Fruit fly (Drosophila melanogaster) whole organism, embryonic: ENCODE results near the gene CG31548.
A peak's percentile ranks its signal among the peaks of the same experiment; 100 is the strongest.

Experiments
- ATbp ChIP-seq: fragments of 200-800 bp; sonication (Bioruptor generic); optimal IDR thresholded peaks from 2 replicates; lab custom pipeline; 2017; ENCODE audit warnings: missing biosample characterization, mild to moderate bottlenecking, missing genetic modification characterization, missing genetic modification reagents
- Atf-2 ChIP-seq: fragments of 200-800 bp; sonication (Bioruptor generic); optimal IDR thresholded peaks from 2 replicates; lab custom pipeline; 2016; ENCODE audit warnings: missing biosample characterization, missing genetic modification characterization
- CG10209 ChIP-seq: fragments of 200-800 bp; sonication (Bioruptor generic); optimal IDR thresholded peaks from 3 replicates; lab custom pipeline; 2017; ENCODE audit warnings: missing biosample characterization, mild to moderate bottlenecking, missing genetic modification characterization, missing genetic modification reagents
- CG10366 ChIP-seq: fragments of 200-800 bp; sonication (Bioruptor generic); IDR thresholded peaks from 2 replicates; pipeline ENCODE4 v1.3.6; 2022; ENCODE audit warnings: missing biosample characterization, missing genetic modification characterization
- CG11085 ChIP-seq: fragments of 200-800 bp; sonication (Bioruptor generic); IDR thresholded peaks from 2 replicates; pipeline ENCODE4 v1.3.6; 2022; ENCODE audit warnings: missing biosample characterization, missing genetic modification characterization
- CG12659 ChIP-seq: fragments of 200-800 bp; sonication (Bioruptor generic); optimal IDR thresholded peaks from 3 replicates; lab custom pipeline; 2017; ENCODE audit warnings: mild to moderate bottlenecking, missing biosample characterization, missing genetic modification reagents, missing genetic modification characterization
- CG15514 ChIP-seq: fragments of 200-800 bp; sonication (Bioruptor generic); optimal IDR thresholded peaks from 3 replicates; lab custom pipeline; 2017; ENCODE audit warnings: missing biosample characterization, missing genetic modification characterization, mild to moderate bottlenecking, moderate library complexity, missing genetic modification reagents
- CG16779 ChIP-seq: fragments of 200-800 bp; sonication (Bioruptor generic); IDR thresholded peaks from 2 replicates; pipeline ENCODE4 v1.3.6; 2022; ENCODE audit warnings: missing biosample characterization, missing genetic modification characterization
- CG17385 ChIP-seq: fragments of 200-800 bp; sonication (Bioruptor generic); optimal IDR thresholded peaks from 3 replicates; lab custom pipeline; 2018; ENCODE audit warnings: missing biosample characterization, mild to moderate bottlenecking, missing genetic modification characterization
- CG17829 ChIP-seq: fragments of 200-800 bp; optimal IDR thresholded peaks from 2 replicates; lab custom pipeline; 2019; ENCODE audit warnings: missing biosample characterization, mild to moderate bottlenecking, missing genetic modification characterization, moderate library complexity
- CG30020 ChIP-seq: fragments of 200-800 bp; optimal IDR thresholded peaks from 2 replicates; lab custom pipeline; 2019; ENCODE audit warnings: missing biosample characterization, mild to moderate bottlenecking, missing genetic modification characterization, moderate library complexity
- CG3065 ChIP-seq: fragments of 200-800 bp; sonication (Bioruptor generic); optimal IDR thresholded peaks from 2 replicates; lab custom pipeline; 2016; ENCODE audit warnings: missing biosample characterization, missing genetic modification characterization
- CG31365 ChIP-seq: fragments of 200-800 bp; sonication (Bioruptor generic); optimal IDR thresholded peaks from 2 replicates; lab custom pipeline; 2018; ENCODE audit warnings: missing biosample characterization, mild to moderate bottlenecking, missing genetic modification characterization
- CG31388 ChIP-seq: fragments of 200-800 bp; sonication (Bioruptor generic); optimal IDR thresholded peaks from 2 replicates; lab custom pipeline; 2016; ENCODE audit warnings: missing biosample characterization, missing genetic modification characterization
- CG32772 ChIP-seq: fragments of 200-800 bp; sonication (Bioruptor generic); IDR thresholded peaks from 2 replicates; pipeline ENCODE4 v1.3.6; 2022; ENCODE audit warnings: missing biosample characterization, missing genetic modification characterization
- CG3281 ChIP-seq: fragments of 200-800 bp; sonication (Bioruptor generic); optimal IDR thresholded peaks from 3 replicates; lab custom pipeline; 2017; ENCODE audit warnings: missing biosample characterization, mild to moderate bottlenecking, missing genetic modification characterization
- CG43689 ChIP-seq: fragments of 200-800 bp; sonication (Bioruptor generic); IDR thresholded peaks from 2 replicates; pipeline ENCODE4 v1.3.6; 2022; ENCODE audit warnings: missing biosample characterization, missing genetic modification characterization
- CG4404 ChIP-seq: fragments of 200-800 bp; sonication (Bioruptor generic); IDR thresholded peaks from 2 replicates; pipeline ENCODE4 v1.3.6; 2022; ENCODE audit warnings: missing biosample characterization, missing genetic modification characterization
- CG4707 ChIP-seq: fragments of 200-800 bp; sonication (Bioruptor generic); optimal IDR thresholded peaks from 2 replicates; lab custom pipeline; 2018; ENCODE audit warnings: missing biosample characterization, mild to moderate bottlenecking, missing genetic modification characterization, moderate library complexity
- CG7745 ChIP-seq: fragments of 200-800 bp; sonication (Bioruptor generic); optimal IDR thresholded peaks from 2 replicates; lab custom pipeline; 2018; ENCODE audit warnings: missing biosample characterization, mild to moderate bottlenecking, missing genetic modification characterization, moderate library complexity
- CG8089 ChIP-seq: fragments of 200-800 bp; sonication (Bioruptor generic); optimal IDR thresholded peaks from 3 replicates; lab custom pipeline; 2016; ENCODE audit warnings: missing biosample characterization, missing genetic modification characterization
- CG8478 ChIP-seq: fragments of >200 bp; optimal IDR thresholded peaks from 2 replicates; lab custom pipeline; 2018
- CG9215 ChIP-seq: fragments of 200-800 bp; sonication (Bioruptor generic); IDR thresholded peaks from 2 replicates; pipeline ENCODE4 v1.3.6; 2022; ENCODE audit warnings: missing biosample characterization, missing genetic modification characterization
- CG9437 ChIP-seq: fragments of 200-800 bp; sonication (Bioruptor generic); optimal IDR thresholded peaks from 2 replicates; lab custom pipeline; 2018; ENCODE audit warnings: missing biosample characterization, mild to moderate bottlenecking, missing genetic modification characterization
- Camta ChIP-seq: fragments of 200-800 bp; sonication (Bioruptor generic); optimal IDR thresholded peaks from 2 replicates; lab custom pipeline; 2016; ENCODE audit warnings: missing biosample characterization, missing genetic modification characterization
- Dll ChIP-seq: fragments of 200-800 bp; sonication (Bioruptor generic); IDR thresholded peaks from 4 replicates; pipeline ENCODE4 v1.3.6; 2022; ENCODE audit warnings: missing biosample characterization, missing genetic modification characterization; ENCODE audit not compliant: partially characterized antibody
- Fer3 ChIP-seq: fragments of 200-800 bp; sonication (Bioruptor generic); optimal IDR thresholded peaks from 2 replicates; lab custom pipeline; 2018; ENCODE audit warnings: missing biosample characterization, mild to moderate bottlenecking, missing genetic modification characterization, moderate library complexity
- GATAe ChIP-seq: fragments of 200-800 bp; sonication (Bioruptor generic); conservative IDR thresholded peaks from 2 replicates; pipeline ENCODE4 v1.3.6; 2022; ENCODE audit warnings: missing biosample characterization, missing genetic modification characterization
- Lpt ChIP-seq: fragments of >200 bp; optimal IDR thresholded peaks from 2 replicates; lab custom pipeline; 2018; ENCODE audit warnings: missing biosample characterization, missing genetic modification characterization
- Mrtf ChIP-seq: fragments of 200-800 bp; sonication (Bioruptor generic); IDR thresholded peaks from 3 replicates; pipeline ENCODE4 v1.3.6; 2022; ENCODE audit warnings: missing biosample characterization, missing genetic modification characterization
- Myb ChIP-seq: fragments of 200-800 bp; sonication (Bioruptor generic); optimal IDR thresholded peaks from 2 replicates; lab custom pipeline; 2016; ENCODE audit warnings: missing biosample characterization, missing genetic modification characterization
- NC2α ChIP-seq: fragments of 200-800 bp; sonication (Bioruptor generic); optimal IDR thresholded peaks from 2 replicates; lab custom pipeline; 2016; ENCODE audit warnings: missing biosample characterization, missing genetic modification characterization
- Sry-δ ChIP-seq: fragments of 200-800 bp; sonication (Bioruptor generic); optimal IDR thresholded peaks from 2 replicates; lab custom pipeline; 2016; ENCODE audit warnings: missing biosample characterization, missing genetic modification characterization
- Stat92E ChIP-seq, 3 experiments: fragments of >200 bp in 2 of 3; fragments of 200-800 bp in 1 of 3; sonication (Bioruptor generic) in 1 of 3; optimal IDR thresholded peaks; 2 replicates each; lab custom pipeline; 2017 to 2019; ENCODE audit warnings: missing biosample characterization in 3 of 3, missing genetic modification characterization in 3 of 3, mild to moderate bottlenecking in 1 of 3, moderate library complexity in 1 of 3
- Trl ChIP-seq, 3 experiments: fragments of >200 bp in 2 of 3; fragments of 200-800 bp in 1 of 3; sonication (Bioruptor generic) in 1 of 3; optimal IDR thresholded peaks; 2 replicates in 1 of 3; 3 replicates in 2 of 3; lab custom pipeline; 2016 to 2017; ENCODE audit warnings: missing biosample characterization in 1 of 3, missing genetic modification characterization in 1 of 3
- amos ChIP-seq: fragments of 200-800 bp; sonication (Bioruptor generic); IDR thresholded peaks from 2 replicates; pipeline ENCODE4 v1.3.6; 2022; ENCODE audit warnings: missing biosample characterization, missing genetic modification characterization; ENCODE audit not compliant: partially characterized antibody
- ase ChIP-seq: fragments of 200-800 bp; sonication (Bioruptor generic); IDR thresholded peaks from 3 replicates; pipeline ENCODE4 v1.3.6; 2022; ENCODE audit warnings: missing biosample characterization, missing genetic modification characterization
- az2 ChIP-seq: fragments of 200-800 bp; sonication (Bioruptor generic); optimal IDR thresholded peaks from 3 replicates; lab custom pipeline; 2016; ENCODE audit warnings: missing biosample characterization, missing genetic modification characterization
- cad ChIP-seq: fragments of >200 bp; optimal IDR thresholded peaks from 2 replicates; lab custom pipeline; 2017; ENCODE audit warnings: missing biosample characterization, missing genetic modification characterization
- cg ChIP-seq: fragments of 200-800 bp; sonication (Bioruptor generic); optimal IDR thresholded peaks from 3 replicates; lab custom pipeline; 2019; ENCODE audit warnings: missing biosample characterization, mild to moderate bottlenecking, missing genetic modification characterization, moderate library complexity
- dan ChIP-seq: fragments of 200-800 bp; sonication (Bioruptor generic); IDR thresholded peaks from 2 replicates; pipeline ENCODE4 v1.3.6; 2022; ENCODE audit warnings: missing biosample characterization, missing genetic modification characterization
- fd3F ChIP-seq: fragments of 200-800 bp; sonication (Bioruptor generic); optimal IDR thresholded peaks from 2 replicates; lab custom pipeline; 2018; ENCODE audit warnings: missing biosample characterization, mild to moderate bottlenecking, missing genetic modification characterization, moderate library complexity
- h ChIP-seq: fragments of >200 bp; optimal IDR thresholded peaks from 2 replicates; lab custom pipeline; 2017
- hth ChIP-seq: fragments of >200 bp; optimal IDR thresholded peaks from 2 replicates; lab custom pipeline; 2017; ENCODE audit warnings: inconsistent platforms
- jigr1 ChIP-seq: fragments of 200-800 bp; sonication (Bioruptor generic); IDR thresholded peaks from 3 replicates; pipeline ENCODE4 v1.3.6; 2022; ENCODE audit warnings: missing biosample characterization, missing genetic modification characterization
- run ChIP-seq: fragments of 200-800 bp; sonication (Bioruptor generic); optimal IDR thresholded peaks from 3 replicates; lab custom pipeline; 2018; ENCODE audit warnings: missing biosample characterization, mild to moderate bottlenecking, missing genetic modification characterization
- sens-2 ChIP-seq: fragments of 200-800 bp; sonication (Bioruptor generic); IDR thresholded peaks from 2 replicates; pipeline ENCODE4 v1.3.6; 2022; ENCODE audit warnings: missing biosample characterization, missing genetic modification characterization
- slp2 ChIP-seq: fragments of 200-800 bp; sonication (Bioruptor generic); optimal IDR thresholded peaks from 2 replicates; lab custom pipeline; 2016; ENCODE audit warnings: missing biosample characterization, missing genetic modification characterization
- stwl ChIP-seq: fragments of 200-800 bp; sonication (Bioruptor generic); optimal IDR thresholded peaks from 3 replicates; lab custom pipeline; 2018; ENCODE audit warnings: missing biosample characterization, mild to moderate bottlenecking, missing genetic modification characterization, moderate library complexity
- tup ChIP-seq: fragments of 200-800 bp; sonication (Bioruptor generic); optimal IDR thresholded peaks from 2 replicates; lab custom pipeline; 2016; ENCODE audit warnings: missing biosample characterization, mild to moderate bottlenecking, missing genetic modification characterization, moderate library complexity
- unc-4 ChIP-seq: fragments of 200-800 bp; sonication (Bioruptor generic); IDR thresholded peaks from 2 replicates; pipeline ENCODE4 v1.3.6; 2022; ENCODE audit warnings: missing biosample characterization, missing genetic modification characterization; ENCODE audit not compliant: partially characterized antibody

CG31548 gene

DNA sequence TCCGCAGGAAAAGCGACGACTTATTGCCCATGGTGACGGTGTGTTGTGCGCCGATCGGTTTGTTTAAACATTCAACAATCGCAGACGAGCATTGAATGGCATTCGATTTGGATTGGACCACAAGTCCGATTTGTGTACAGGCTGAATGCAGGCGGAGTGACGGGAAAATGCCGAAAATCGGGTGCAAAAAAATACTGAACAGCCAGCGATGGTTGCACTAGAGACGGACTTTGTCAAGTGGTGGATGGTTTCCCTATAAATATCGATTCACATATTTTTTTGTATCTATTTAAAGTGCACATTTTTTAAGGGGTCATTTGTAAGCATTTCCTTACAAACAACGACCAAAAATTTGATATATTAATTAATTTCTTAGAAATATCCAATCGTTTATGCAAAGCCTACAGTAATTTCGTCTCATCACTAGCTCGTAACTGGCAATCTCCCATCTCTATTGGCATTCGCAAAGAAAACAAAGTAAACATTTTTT, 18.1 kb upstream of the CG31548 start, which contains the start of the genes elm and MED27 (continued):
- peak; percentile 98 for TF ChIP-seq Dll (GFP tag; lab: Robert Waterston, UW)
- peak; percentile 24 for TF ChIP-seq cg (GFP tag; lab: Kevin White, UChicago)
- no peak for TF ChIP-seq hth (lab: Kevin White, UChicago)
- peak; percentile 75 for TF ChIP-seq CG9437
- TF ChIP-seq CG9215 (GFP tag; lab: Robert Waterston, UW): peak; percentile 96
- TF ChIP-seq Trl (optimal IDR thresholded peaks at IDR 0.05; lab: Kevin White, UChicago): no peak
- TF ChIP-seq Trl (GFP tag; optimal IDR thresholded peaks at IDR 0.05; lab: Kevin White, UChicago): peak; percentile 93
- peak; percentile 85 for TF ChIP-seq CG3281
- TF ChIP-seq unc-4 (GFP tag; lab: Robert Waterston, UW): peak; percentile 95
- peak; percentile 89 for TF ChIP-seq Fer3 (tag; lab: Kevin White, UChicago)
- TF ChIP-seq Myb (GFP tag; lab: Kevin White, UChicago): peak; percentile 83
- no peak for TF ChIP-seq CG7745 (tag; lab: Kevin White, UChicago)
- no peak for TF ChIP-seq CG8478
- peak; percentile 90 for TF ChIP-seq CG31388 (GFP tag; lab: Kevin White, UChicago)
- no peak for TF ChIP-seq Lpt (GFP tag; lab: Kevin White, UChicago)
- TF ChIP-seq CG4707: peak; percentile 48
- peak; percentile 95 for TF ChIP-seq CG32772 (GFP tag; lab: Robert Waterston, UW)
- peak; percentile 91 for TF ChIP-seq fd3F (GFP tag; lab: Kevin White, UChicago)
- TF ChIP-seq CG31365: no peak
- peak; percentile 97 for TF ChIP-seq CG12659 (GFP tag; lab: Kevin White, UChicago)
- peak; percentile 97 for TF ChIP-seq CG4404
- TF ChIP-seq sens-2 (GFP tag; lab: Robert Waterston, UW): peak; percentile 73; the same call in 1 of the 2 replicates
- peak; percentile 73 for TF ChIP-seq tup (GFP tag; lab: Kevin White, UChicago)
- peak; percentile 81 for TF ChIP-seq slp2 (GFP tag; lab: Kevin White, UChicago)
- TF ChIP-seq CG10209 (GFP tag; lab: Kevin White, UChicago): peak; percentile 90
- TF ChIP-seq CG11085 (GFP tag; lab: Robert Waterston, UW): peak; percentile 91
- peak; percentile 85 for TF ChIP-seq CG30020
- TF ChIP-seq CG3065: peak; percentile 78
- peak; percentile 89 for TF ChIP-seq CG15514 (GFP tag; lab: Kevin White, UChicago)
- TF ChIP-seq GATAe (GFP tag; lab: Robert Waterston, UW): peak; percentile 81
- peak; percentile 68 for TF ChIP-seq ATbp
- TF ChIP-seq run (tag; lab: Kevin White, UChicago): peak; percentile 48
- peak; percentile 87 for TF ChIP-seq Mrtf (GFP tag; lab: Robert Waterston, UW)
- TF ChIP-seq CG43689 (GFP tag; lab: Robert Waterston, UW): 0 out of 2 replicates have a peak, but pooled peaks have one; percentile 52
- peak; percentile 75 for TF ChIP-seq stwl (tag; lab: Kevin White, UChicago)
- peak; percentile 93 for TF ChIP-seq jigr1 (GFP tag; lab: Robert Waterston, UW)
- TF ChIP-seq Atf-2 (GFP tag; lab: Kevin White, UChicago): peak; percentile 92
- TF ChIP-seq CG17829 (tag; lab: Kevin White, UChicago): peak; percentile 94
- peak; percentile 92 for TF ChIP-seq CG10366 (GFP tag; lab: Robert Waterston, UW)
- no peak for TF ChIP-seq h (lab: Kevin White, UChicago)
- TF ChIP-seq CG17385 (GFP tag; lab: Kevin White, UChicago): peak; percentile 80
- peak; percentile 99 for TF ChIP-seq Sry-δ (GFP tag; lab: Kevin White, UChicago)
- no peak for TF ChIP-seq cad (GFP tag; lab: Kevin White, UChicago)
- TF ChIP-seq az2: peak; percentile 96
- peak; percentile 83 for TF ChIP-seq CG8089 (GFP tag; lab: Kevin White, UChicago)
- TF ChIP-seq Camta (GFP tag; lab: Kevin White, UChicago): peak; percentile 94
- peak; percentile 88 for TF ChIP-seq ase (GFP tag; lab: Robert Waterston, UW)
- peak; percentile 92 for TF ChIP-seq dan (GFP tag; lab: Robert Waterston, UW)
- peak; percentile 79 for TF ChIP-seq NC2α (GFP tag; lab: Kevin White, UChicago)
- peak in 1 of 3 experiments; percentile 69 for TF ChIP-seq Stat92E (GFP tag; optimal IDR thresholded peaks at IDR 0.05; lab: Kevin White, UChicago)
- TF ChIP-seq CG16779: peak; percentile 25; the same call in 1 of the 2 replicates
- TF ChIP-seq amos (GFP tag; lab: Robert Waterston, UW): peak; percentile 91
